Worm (Caenorhabditis elegans): ENCODE results near the gene algn-9.
A peak's percentile ranks its signal among the peaks of the same experiment; 100 is the strongest.

algn-9 gene

ce11 chrII:10607238-10607961 lies 23.3 kb downstream of the algn-9 start, which contains the start of gene ccm-3 (continued):
- TF ChIP-seq snpc-4 (tag; optimal IDR thresholded peaks at IDR 0.05) (no peak), nhr-41 (GFP tag; IDR thresholded peaks at IDR 0.05) (no peak), aha-1 (tag) (peak; percentile 69), ZK546.5 (tag; optimal IDR thresholded peaks at IDR 0.05) (no peak), lin-15B (tag; optimal IDR thresholded peaks at IDR 0.05) (no peak), lsy-2 (tag; optimal IDR thresholded peaks at IDR 0.05) (peak in 1 of 2 experiments; percentile 36), ceh-28 (tag; optimal IDR thresholded peaks at IDR 0.05) (no peak), zip-2 (tag; optimal IDR thresholded peaks at IDR 0.05) (no peak), nhr-42 (GFP tag; IDR thresholded peaks at IDR 0.05) (no peak), lin-38 (GFP tag; IDR thresholded peaks at IDR 0.05) (peak; percentile 91), nhr-48 (tag; optimal IDR thresholded peaks at IDR 0.05) (no peak), arid-1 (GFP tag; conservative IDR thresholded peaks at IDR 0.05) (no peak), dpl-1 (GFP tag; optimal IDR thresholded peaks at IDR 0.05) (peak; percentile 53), lir-3 (tag; optimal IDR thresholded peaks at IDR 0.05) (no peak), gei-8 (GFP tag; optimal IDR thresholded peaks at IDR 0.05) (no peak)

- TF ChIP-seq unc-62 (GFP tag; optimal IDR thresholded peaks at IDR 0.05 in 1 of 2): peak in 1 of 2 experiments; percentile 95
- TF ChIP-seq unc-62 (tag; optimal IDR thresholded peaks at IDR 0.05): no peak
- TF ChIP-seq php-3 (GFP tag; IDR thresholded peaks at IDR 0.05): no peak
Measured at ce11 chrII:10608821-10609220, 24.7 kb downstream of the algn-9 start.

DNA sequence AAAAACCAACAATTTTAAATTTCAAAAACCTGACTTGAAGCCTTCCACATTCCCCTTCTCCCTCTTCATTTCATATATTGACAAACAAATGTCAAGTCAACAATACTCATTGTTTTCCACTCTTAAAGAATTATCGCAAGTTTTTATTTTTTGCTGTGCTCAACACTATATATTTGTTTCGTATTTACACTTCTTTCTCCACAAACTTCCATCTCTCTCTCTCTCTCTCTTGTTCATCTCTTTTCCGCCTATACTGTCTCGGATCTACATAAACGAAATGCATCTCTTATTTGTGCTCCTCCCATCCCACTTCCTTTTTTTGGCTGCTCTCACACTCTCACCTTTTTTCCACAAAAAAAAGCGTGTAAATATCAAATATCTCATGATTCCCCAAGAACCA lies 28.6 kb downstream of the algn-9 start, which contains the start of gene C14A4.12:
TSS of gene C14A4.12 (plus strand) at position 301 of the 400 bp plus-strand sequence.
- TF ChIP-seq daf-8 (GFP tag; IDR thresholded peaks at IDR 0.05) (no peak), dve-1 (tag; optimal IDR thresholded peaks at IDR 0.05; ENCODE audit: insufficient read depth) (no peak), aha-1 (tag) (peak; percentile 54)

- peak; percentile 48 for TF ChIP-seq aha-1 (tag)
- TF ChIP-seq nhr-102 (tag; optimal IDR thresholded peaks at IDR 0.05): no peak
Measured at ce11 chrII:10618157-10618556, 34.0 kb downstream of the algn-9 start, which contains the start of gene C14A4.13. TSS of gene C14A4.13 (plus strand) at chrII:10618457.

- TF ChIP-seq sdz-12 (GFP tag; optimal IDR thresholded peaks at IDR 0.05): no peak
- TF ChIP-seq nhr-25 (tag; optimal IDR thresholded peaks at IDR 0.05; ENCODE audit: borderline replicate concordance, insufficient read depth): no peak
- TF ChIP-seq zfp-3 (GFP tag; conservative IDR thresholded peaks at IDR 0.05): no peak
- no peak for TF ChIP-seq F37D6.2 (tag; optimal IDR thresholded peaks at IDR 0.05)
- TF ChIP-seq pqm-1 (tag; optimal IDR thresholded peaks at IDR 0.05): no peak
- TF ChIP-seq lim-7 (GFP tag; IDR thresholded peaks at IDR 0.05): no peak
- TF ChIP-seq rbr-2 (tag; optimal IDR thresholded peaks at IDR 0.05): no peak
- TF ChIP-seq Y75B8A.6 (GFP tag; IDR thresholded peaks at IDR 0.05): no peak
- no peak for TF ChIP-seq zfp-2 (tag; optimal IDR thresholded peaks at IDR 0.05)
- TF ChIP-seq nhr-48 (tag; optimal IDR thresholded peaks at IDR 0.05): no peak
- no peak for TF ChIP-seq saeg-2 (GFP tag; IDR thresholded peaks at IDR 0.05)
- TF ChIP-seq mes-2 (tag; optimal IDR thresholded peaks at IDR 0.05; ENCODE audit: poor library complexity, severe bottlenecking): no peak
- no peak for TF ChIP-seq mep-1 (tag; optimal IDR thresholded peaks at IDR 0.05)
Measured at ce11 chrII:10621965-10622364, 37.8 kb downstream of the algn-9 start, which contains the start of gene cutl-9. TSS of gene cutl-9 (plus strand) at chrII:10622265.

Data from whole organism, L4 larva.